1 fruit fly cellular context compared by ENCODE assay signal in genomic region chr3L:3236319-3236718, dm6.
TF ChIP-seq lines count a peak whose summit lies in the region.

No protein-coding gene starts in this region.

TF ChIP-seq in whole organism, embryonic, 481 proteins besides CTCF, POLR2A, EP300 and RAD21 (continued from another document):
- TF ChIP-seq CG2199 (GFP tag; IDR thresholded peaks at IDR 0.05; lab: Robert Waterston, UW): peak; percentile 64; the same call in 1 of the 3 replicates
